Worm (Caenorhabditis elegans) whole organism, L3 larva: Measurements from ENCODE around the gene orc-2.

ENCODE experiments used
- lin-15B ChIP-seq: fragments of 150-350 bp; optimal IDR thresholded peaks from 2 replicates; lab custom pipeline; 2014; ENCODE audit warnings: missing biosample characterization, missing genetic modification characterization
- mml-1 ChIP-seq: fragments of 150-350 bp; sonication (generic microtip); optimal IDR thresholded peaks from 3 replicates; lab custom pipeline; 2014; ENCODE audit warnings: missing biosample characterization, missing genetic modification characterization
- nhr-237 ChIP-seq: fragments of 150-350 bp; optimal IDR thresholded peaks from 2 replicates; lab custom pipeline; 2014; ENCODE audit warnings: missing biosample characterization, missing genetic modification characterization

DNA sequence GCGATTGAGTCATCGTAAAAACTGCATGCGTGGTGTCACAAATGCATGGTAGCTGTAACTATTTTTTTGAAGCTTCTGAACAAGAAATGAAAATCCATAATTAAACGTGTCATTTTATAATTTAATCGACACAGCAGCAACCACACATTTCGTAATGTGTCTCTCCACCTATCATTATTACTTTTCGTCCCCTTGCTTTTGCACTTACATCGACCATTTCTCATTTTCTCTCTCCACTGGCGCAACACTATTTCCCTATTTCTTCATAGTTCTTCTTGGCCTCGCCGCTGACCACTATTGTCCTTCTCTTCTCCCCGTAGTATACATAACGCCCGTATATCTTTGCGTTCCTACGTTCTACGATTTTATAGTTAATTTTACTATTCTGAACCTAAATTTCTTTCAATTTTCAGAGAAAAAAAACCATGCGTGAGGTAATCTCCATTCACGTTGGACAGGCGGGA is 44.6 kb downstream of the orc-2 start, which contains the start of gene tba-4:
- no peak for TF ChIP-seq mml-1 (tag; lab: Kevin White, UChicago)
- no peak for TF ChIP-seq lin-15B (tag; lab: Kevin White, UChicago)
- no peak for TF ChIP-seq nhr-237 (tag; lab: Kevin White, UChicago)
